Worm (Caenorhabditis elegans): Measurements from ENCODE around the gene fcho-1.

fcho-1 gene

ce11 chrII:1306550-1306949, 3.8 kb upstream of the fcho-1 start:
- no peak for TF ChIP-seq mbf-1 (tag; optimal IDR thresholded peaks at IDR 0.05)
- no peak for TF ChIP-seq nhr-129 (tag; optimal IDR thresholded peaks at IDR 0.05)
- TF ChIP-seq unc-62 (GFP tag; optimal IDR thresholded peaks at IDR 0.05): no peak
- no peak for TF ChIP-seq ZK546.5 (tag; optimal IDR thresholded peaks at IDR 0.05)

- peak; percentile 29 for TF ChIP-seq blmp-1 (tag; optimal IDR thresholded peaks at IDR 0.05; ENCODE audit: insufficient read depth)
- no peak for TF ChIP-seq nhr-10 (tag; optimal IDR thresholded peaks at IDR 0.05)
- no peak for TF ChIP-seq sma-9 (GFP tag; optimal IDR thresholded peaks at IDR 0.05)
- TF ChIP-seq sma-9 (tag; optimal IDR thresholded peaks at IDR 0.05): no peak
- no peak for TF ChIP-seq nhr-237 (tag; optimal IDR thresholded peaks at IDR 0.05)
- peak; percentile 28 for TF ChIP-seq fos-1 (tag; optimal IDR thresholded peaks at IDR 0.05)
Measured at ce11 chrII:1315245-1315644, 4.9 kb downstream of the fcho-1 start.

ce11 chrII:1320412-1320811, 10.1 kb downstream of the fcho-1 start:
- TF ChIP-seq lin-39 (tag; optimal IDR thresholded peaks at IDR 0.05): no peak
- TF ChIP-seq alr-1 (tag; optimal IDR thresholded peaks at IDR 0.05): no peak
- TF ChIP-seq mab-5 (tag; optimal IDR thresholded peaks at IDR 0.05): peak; percentile 92
- TF ChIP-seq lin-11 (tag; optimal IDR thresholded peaks at IDR 0.05): peak; percentile 95
- peak; percentile 98 for TF ChIP-seq sma-3 (GFP tag; optimal IDR thresholded peaks at IDR 0.05)
- TF ChIP-seq nhr-10 (tag; optimal IDR thresholded peaks at IDR 0.05): peak; percentile 81
- TF ChIP-seq crh-2 (tag; optimal IDR thresholded peaks at IDR 0.05): peak; percentile 98
- TF ChIP-seq nhr-25 (tag; optimal IDR thresholded peaks at IDR 0.05): peak; percentile 98
- TF ChIP-seq nhr-6 (tag; optimal IDR thresholded peaks at IDR 0.05): peak; percentile 89
- TF ChIP-seq C34F6.9 (tag; optimal IDR thresholded peaks at IDR 0.05): peak; percentile 95
- peak in 1 of 2 experiments; percentile 55 for TF ChIP-seq mdl-1 (tag; optimal IDR thresholded peaks at IDR 0.05)
- peak; percentile 5 for TF ChIP-seq nhr-12 (tag; optimal IDR thresholded peaks at IDR 0.05)
- peak; percentile 98 for TF ChIP-seq ZK546.5 (tag; optimal IDR thresholded peaks at IDR 0.05)
- peak; percentile 78 for TF ChIP-seq ztf-4 (tag; optimal IDR thresholded peaks at IDR 0.05)
- peak; percentile 47 for TF ChIP-seq mbf-1 (tag; optimal IDR thresholded peaks at IDR 0.05)
- peak; percentile 70 for TF ChIP-seq nhr-77 (tag; optimal IDR thresholded peaks at IDR 0.05)
- TF ChIP-seq F13H6.1 (tag; optimal IDR thresholded peaks at IDR 0.05): peak; percentile 97
- peak; percentile 91 for TF ChIP-seq Y55F3AM.14 (GFP tag; optimal IDR thresholded peaks at IDR 0.05)
- TF ChIP-seq lin-13 (GFP tag; optimal IDR thresholded peaks at IDR 0.05): peak; percentile 96
- TF ChIP-seq fos-1 (tag; optimal IDR thresholded peaks at IDR 0.05): peak; percentile 72
- TF ChIP-seq ceh-82 (tag; optimal IDR thresholded peaks at IDR 0.05): peak; percentile 76
- no peak for TF ChIP-seq nhr-23 (tag; optimal IDR thresholded peaks at IDR 0.05)
- TF ChIP-seq nhr-237 (tag; optimal IDR thresholded peaks at IDR 0.05): peak; percentile 62
- TF ChIP-seq R02D3.7 (tag; optimal IDR thresholded peaks at IDR 0.05): peak; percentile 48
- peak; percentile 88 for TF ChIP-seq egl-27 (tag; optimal IDR thresholded peaks at IDR 0.05)
- TF ChIP-seq ceh-16 (tag; optimal IDR thresholded peaks at IDR 0.05): peak; percentile 89
- TF ChIP-seq ztf-1 (GFP tag; conservative IDR thresholded peaks at IDR 0.05): no peak
- TF ChIP-seq ama-1 (optimal IDR thresholded peaks at IDR 0.05): peak; percentile 73
- no peak for TF ChIP-seq aly-2 (tag; optimal IDR thresholded peaks at IDR 0.05)
- peak; percentile 17 for TF ChIP-seq dmd-4 (tag; optimal IDR thresholded peaks at IDR 0.05)
- TF ChIP-seq snpc-4 (tag; optimal IDR thresholded peaks at IDR 0.05): peak; percentile 79
- no peak for TF ChIP-seq nhr-11 (tag; optimal IDR thresholded peaks at IDR 0.05)
- TF ChIP-seq elt-1 (tag; optimal IDR thresholded peaks at IDR 0.05): peak; percentile 5
- peak; percentile 92 for TF ChIP-seq sem-4 (tag; optimal IDR thresholded peaks at IDR 0.05)
- no peak for TF ChIP-seq elt-3 (tag; optimal IDR thresholded peaks at IDR 0.05)
- peak; percentile 98 for TF ChIP-seq unc-55 (GFP tag; optimal IDR thresholded peaks at IDR 0.05)
- no peak for TF ChIP-seq peb-1 (tag; optimal IDR thresholded peaks at IDR 0.05)
- peak; percentile 99 for TF ChIP-seq gmeb-1 (tag; optimal IDR thresholded peaks at IDR 0.05)
- no peak for TF ChIP-seq ztf-11 (tag; optimal IDR thresholded peaks at IDR 0.05)
- peak; percentile 46 for TF ChIP-seq unc-62 (GFP tag; optimal IDR thresholded peaks at IDR 0.05)
- peak; percentile 86 for TF ChIP-seq blmp-1 (tag; optimal IDR thresholded peaks at IDR 0.05; ENCODE audit: insufficient read depth)
- no peak for TF ChIP-seq unc-39 (tag; optimal IDR thresholded peaks at IDR 0.05)
- TF ChIP-seq nhr-129 (tag; optimal IDR thresholded peaks at IDR 0.05): peak; percentile 92
- TF ChIP-seq skn-1 (tag; optimal IDR thresholded peaks at IDR 0.05): peak; percentile 73
- TF ChIP-seq lsy-2 (tag; optimal IDR thresholded peaks at IDR 0.05): peak; percentile 91 to 97
- TF ChIP-seq zag-1 (tag; optimal IDR thresholded peaks at IDR 0.05): peak; percentile 88
- TF ChIP-seq sma-9 (GFP tag; optimal IDR thresholded peaks at IDR 0.05): peak; percentile 95
- no peak for TF ChIP-seq sma-9 (tag; optimal IDR thresholded peaks at IDR 0.05)
- peak; percentile 95 for TF ChIP-seq nhr-21 (tag; optimal IDR thresholded peaks at IDR 0.05)

Data from whole organism, L2 larva.